Worm (Caenorhabditis elegans): Measurements from ENCODE around the gene ipla-6.
A peak's percentile ranks its signal among the peaks of the same experiment; 100 is the strongest.

The ipla-6 gene

ce11 chrIV:6372993-6373392 is 35.5 kb downstream of the ipla-6 start, which contains the start of gene smg-3:
Gene smg-3, minus strand, starts transcription at chrIV:6373093.
- TF ChIP-seq egl-27 (tag; optimal IDR thresholded peaks at IDR 0.05) = no peak
- no peak for TF ChIP-seq mdl-1 (tag; optimal IDR thresholded peaks at IDR 0.05)
- no peak for TF ChIP-seq nhr-237 (tag; optimal IDR thresholded peaks at IDR 0.05)
- no peak for TF ChIP-seq alr-1 (tag; optimal IDR thresholded peaks at IDR 0.05)
- TF ChIP-seq nhr-10 (tag; optimal IDR thresholded peaks at IDR 0.05) = no peak
- no peak for TF ChIP-seq crh-2 (tag; optimal IDR thresholded peaks at IDR 0.05)
- no peak for TF ChIP-seq ama-1 (optimal IDR thresholded peaks at IDR 0.05)
- no peak for TF ChIP-seq ztf-1 (GFP tag; conservative IDR thresholded peaks at IDR 0.05)
- TF ChIP-seq lsy-2 (tag; optimal IDR thresholded peaks at IDR 0.05) = no peak
- no peak for TF ChIP-seq unc-55 (GFP tag; optimal IDR thresholded peaks at IDR 0.05)
- no peak for TF ChIP-seq lin-13 (GFP tag; optimal IDR thresholded peaks at IDR 0.05)
- no peak for TF ChIP-seq F13H6.1 (tag; optimal IDR thresholded peaks at IDR 0.05)

- TF ChIP-seq skn-1 (tag; optimal IDR thresholded peaks at IDR 0.05) (no peak), nhr-21 (tag; optimal IDR thresholded peaks at IDR 0.05) (no peak), crh-2 (tag; optimal IDR thresholded peaks at IDR 0.05) (no peak), ZK546.5 (tag; optimal IDR thresholded peaks at IDR 0.05) (no peak), nhr-6 (tag; optimal IDR thresholded peaks at IDR 0.05) (no peak), ztf-1 (GFP tag; conservative IDR thresholded peaks at IDR 0.05) (no peak), ztf-11 (tag; optimal IDR thresholded peaks at IDR 0.05) (no peak), sem-4 (tag; optimal IDR thresholded peaks at IDR 0.05) (no peak), nhr-10 (tag; optimal IDR thresholded peaks at IDR 0.05) (no peak)
These were observed 36.3 kb downstream of the ipla-6 start for ce11 chrIV:6373721-6374120.

ce11 chrIV:6376473-6377115 is 39.1 kb downstream of the ipla-6 start, which contains the start of the genes hrpf-2 and bli-6:
Gene hrpf-2, minus strand, starts transcription at chrIV:6376523.
Gene bli-6, plus strand, starts transcription at chrIV:6377065.
- peak; percentile 76 to 85 for TF ChIP-seq lsy-2 (tag; optimal IDR thresholded peaks at IDR 0.05)
- TF ChIP-seq zag-1 (tag; optimal IDR thresholded peaks at IDR 0.05) = no peak
- no peak for TF ChIP-seq elt-3 (tag; optimal IDR thresholded peaks at IDR 0.05)
- peak; percentile 39 for TF ChIP-seq nhr-21 (tag; optimal IDR thresholded peaks at IDR 0.05)
- TF ChIP-seq C34F6.9 (tag; optimal IDR thresholded peaks at IDR 0.05) = peak; percentile 83
- TF ChIP-seq ztf-1 (GFP tag; conservative IDR thresholded peaks at IDR 0.05) = no peak
- no peak for TF ChIP-seq mdl-1 (tag; optimal IDR thresholded peaks at IDR 0.05)
- no peak for TF ChIP-seq nhr-12 (tag; optimal IDR thresholded peaks at IDR 0.05)
- peak; percentile 85 for TF ChIP-seq unc-55 (GFP tag; optimal IDR thresholded peaks at IDR 0.05)
- peak; percentile 64 for TF ChIP-seq sma-9 (GFP tag; optimal IDR thresholded peaks at IDR 0.05)
- TF ChIP-seq sma-9 (tag; optimal IDR thresholded peaks at IDR 0.05) = no peak
- TF ChIP-seq Y55F3AM.14 (GFP tag; optimal IDR thresholded peaks at IDR 0.05) = no peak
- no peak for TF ChIP-seq nhr-77 (tag; optimal IDR thresholded peaks at IDR 0.05)
- peak; percentile 50 for TF ChIP-seq snpc-4 (tag; optimal IDR thresholded peaks at IDR 0.05)
- peak; percentile 13 for TF ChIP-seq blmp-1 (tag; optimal IDR thresholded peaks at IDR 0.05; ENCODE audit: insufficient read depth)
- TF ChIP-seq aly-2 (tag; optimal IDR thresholded peaks at IDR 0.05) = no peak
- peak; percentile 81 for TF ChIP-seq crh-2 (tag; optimal IDR thresholded peaks at IDR 0.05)
- peak; percentile 20 for TF ChIP-seq ZK546.5 (tag; optimal IDR thresholded peaks at IDR 0.05)
- no peak for TF ChIP-seq ama-1 (optimal IDR thresholded peaks at IDR 0.05)
- TF ChIP-seq mbf-1 (tag; optimal IDR thresholded peaks at IDR 0.05) = peak; percentile 4
- TF ChIP-seq nhr-23 (tag; optimal IDR thresholded peaks at IDR 0.05) = no peak
- TF ChIP-seq sem-4 (tag; optimal IDR thresholded peaks at IDR 0.05) = no peak
- TF ChIP-seq F13H6.1 (tag; optimal IDR thresholded peaks at IDR 0.05) = peak; percentile 41
- peak; percentile 72 for TF ChIP-seq nhr-129 (tag; optimal IDR thresholded peaks at IDR 0.05)
- TF ChIP-seq lin-11 (tag; optimal IDR thresholded peaks at IDR 0.05) = no peak
- TF ChIP-seq fos-1 (tag; optimal IDR thresholded peaks at IDR 0.05) = peak; percentile 37
- TF ChIP-seq elt-1 (tag; optimal IDR thresholded peaks at IDR 0.05) = no peak
- peak; percentile 71 for TF ChIP-seq sma-3 (GFP tag; optimal IDR thresholded peaks at IDR 0.05)
- peak; percentile 86 for TF ChIP-seq gmeb-1 (tag; optimal IDR thresholded peaks at IDR 0.05)
- TF ChIP-seq ztf-4 (tag; optimal IDR thresholded peaks at IDR 0.05) = no peak
- TF ChIP-seq nhr-25 (tag; optimal IDR thresholded peaks at IDR 0.05) = peak; percentile 66
- no peak for TF ChIP-seq nhr-237 (tag; optimal IDR thresholded peaks at IDR 0.05)
- peak; percentile 27 for TF ChIP-seq nhr-6 (tag; optimal IDR thresholded peaks at IDR 0.05)
- TF ChIP-seq R02D3.7 (tag; optimal IDR thresholded peaks at IDR 0.05) = peak; percentile 54
- peak; percentile 50 for TF ChIP-seq mab-5 (tag; optimal IDR thresholded peaks at IDR 0.05)
- TF ChIP-seq unc-62 (GFP tag; optimal IDR thresholded peaks at IDR 0.05) = no peak
- no peak for TF ChIP-seq peb-1 (tag; optimal IDR thresholded peaks at IDR 0.05)

All from whole organism, L2 larva.